Fruit fly (Drosophila melanogaster) whole organism, wandering third instar larva: ENCODE measurements around the gene CG10347.

Experiments
- Abd-B ChIP-seq: fragments of >200 bp; optimal IDR thresholded peaks from 2 replicates; lab custom pipeline; 2017; ENCODE audit warnings: missing biosample characterization, missing genetic modification characterization
- CrebA ChIP-seq: fragments of 200-800 bp; sonication (Bioruptor generic); optimal IDR thresholded peaks from 2 replicates; lab custom pipeline; 2016; ENCODE audit warnings: missing biosample characterization, mild to moderate bottlenecking, missing genetic modification characterization, borderline replicate concordance
- Dfd ChIP-seq: fragments of >200 bp; optimal IDR thresholded peaks from 2 replicates; lab custom pipeline; 2017; ENCODE audit warnings: missing biosample characterization, missing genetic modification characterization
- Dif ChIP-seq: fragments of 200-275, 200-300 bp; sonication (Bioruptor generic); optimal IDR thresholded peaks from 2 replicates; lab custom pipeline; 2018; ENCODE audit warnings: missing biosample characterization, missing genetic modification characterization; ENCODE audit not compliant: partially characterized antibody
- GATAd ChIP-seq: sonication (Bioruptor generic); optimal IDR thresholded peaks from 2 replicates; lab custom pipeline; 2016; ENCODE audit warnings: missing biosample characterization, missing genetic modification characterization
- HLH106 ChIP-seq: fragments of 200-800 bp; optimal IDR thresholded peaks from 3 replicates; lab custom pipeline; 2019; ENCODE audit warnings: missing biosample characterization, mild to moderate bottlenecking, missing genetic modification characterization, moderate library complexity
- Hnf4 ChIP-seq: fragments of 200-800 bp; sonication (Bioruptor generic); optimal IDR thresholded peaks from 2 replicates; lab custom pipeline; 2016; ENCODE audit warnings: missing biosample characterization, mild to moderate bottlenecking, missing genetic modification characterization
- Hr78 ChIP-seq: fragments of >200 bp; optimal IDR thresholded peaks from 2 replicates; lab custom pipeline; 2017; ENCODE audit warnings: missing biosample characterization, missing genetic modification characterization
- Hr83 ChIP-seq: fragments of 200-300 bp; sonication (Bioruptor generic); optimal IDR thresholded peaks from 2 replicates; lab custom pipeline; 2016; ENCODE audit warnings: missing biosample characterization, mild to moderate bottlenecking, missing genetic modification characterization, moderate library complexity; ENCODE audit not compliant: poor library complexity, severe bottlenecking
- Jra ChIP-seq: sonication (Bioruptor generic); optimal IDR thresholded peaks from 2 replicates; lab custom pipeline; 2016; ENCODE audit warnings: missing biosample characterization, missing genetic modification characterization
- Mio ChIP-seq: sonication (Bioruptor generic); optimal IDR thresholded peaks from 2 replicates; lab custom pipeline; 2016; ENCODE audit warnings: missing biosample characterization, missing genetic modification characterization
- Myc ChIP-seq: fragments of >200 bp; optimal IDR thresholded peaks from 2 replicates; lab custom pipeline; 2017
- N ChIP-seq: fragments of >200 bp; optimal IDR thresholded peaks from 2 replicates; lab custom pipeline; 2018; ENCODE audit warnings: missing biosample characterization, missing external identifiers, missing genetic modification characterization
- OdsH ChIP-seq: fragments of 200-800 bp; sonication (Bioruptor generic); optimal IDR thresholded peaks from 2 replicates; lab custom pipeline; 2016; ENCODE audit warnings: missing biosample characterization, mild to moderate bottlenecking, missing genetic modification characterization
- Rel ChIP-seq, 2 experiments: fragments of 200-800 bp; sonication (Bioruptor generic) in 1 of 2; optimal IDR thresholded peaks; 2 replicates in 1 of 2; 3 replicates in 1 of 2; lab custom pipeline; 2016 to 2019; ENCODE audit warnings: mild to moderate bottlenecking in 2 of 2, missing biosample characterization in 2 of 2, missing genetic modification characterization in 2 of 2, moderate library complexity in 1 of 2
- Sp1 ChIP-seq: fragments of 200-800 bp; sonication (Bioruptor generic); optimal IDR thresholded peaks from 3 replicates; lab custom pipeline; 2019; ENCODE audit warnings: missing biosample characterization, mild to moderate bottlenecking, missing genetic modification characterization, moderate library complexity
- Vsx2 ChIP-seq: fragments of 200-300, 225-300 bp; sonication (Bioruptor generic); optimal IDR thresholded peaks from 2 replicates; lab custom pipeline; 2018; ENCODE audit warnings: missing biosample characterization, missing genetic modification characterization; ENCODE audit not compliant: partially characterized antibody
- br ChIP-seq: fragments of 200-800 bp; sonication (Bioruptor generic); optimal IDR thresholded peaks from 2 replicates; lab custom pipeline; 2016; ENCODE audit warnings: missing biosample characterization, missing genetic modification characterization
- brk ChIP-seq: fragments of 200-800 bp; sonication (Bioruptor generic); optimal IDR thresholded peaks from 2 replicates; lab custom pipeline; 2016; ENCODE audit warnings: missing biosample characterization, mild to moderate bottlenecking, missing genetic modification characterization
- dl ChIP-seq, 2 experiments: fragments of 175-275, 200-275 bp in 1 of 2; fragments of 200-275 bp in 1 of 2; sonication (Bioruptor generic); optimal IDR thresholded peaks; lab custom pipeline; 2018; ENCODE audit warnings: mild to moderate bottlenecking in 2 of 2, missing biosample characterization in 2 of 2, missing genetic modification characterization in 2 of 2, moderate library complexity in 2 of 2; ENCODE audit not compliant: partially characterized antibody in 2 of 2, insufficient read depth in 1 of 2
- dmrt93B ChIP-seq: fragments of 200-800 bp; sonication (Bioruptor generic); optimal IDR thresholded peaks from 2 replicates; lab custom pipeline; 2018; ENCODE audit warnings: missing biosample characterization, mild to moderate bottlenecking, missing genetic modification characterization
- dsf ChIP-seq: sonication (Bioruptor generic); optimal IDR thresholded peaks from 2 replicates; lab custom pipeline; 2016; ENCODE audit warnings: missing biosample characterization, missing genetic modification characterization, borderline replicate concordance
- ey ChIP-seq: fragments of 200-800 bp; sonication (Bioruptor generic); optimal IDR thresholded peaks from 2 replicates; lab custom pipeline; 2016; ENCODE audit warnings: missing biosample characterization, missing genetic modification characterization
- foxo ChIP-seq, 2 experiments: fragments of 200-800 bp; sonication (Bioruptor generic); optimal IDR thresholded peaks; 2 replicates in 1 of 2; 3 replicates in 1 of 2; lab custom pipeline; 2016 to 2017; ENCODE audit warnings: missing biosample characterization in 2 of 2, missing genetic modification characterization in 2 of 2
- fru ChIP-seq: fragments of 200-800 bp; sonication (Bioruptor generic); optimal IDR thresholded peaks from 3 replicates; lab custom pipeline; 2016; ENCODE audit warnings: missing biosample characterization, mild to moderate bottlenecking, missing genetic modification characterization
- h ChIP-seq: fragments of 200-800 bp; sonication (Bioruptor generic); optimal IDR thresholded peaks from 3 replicates; lab custom pipeline; 2016; ENCODE audit warnings: missing biosample characterization, mild to moderate bottlenecking, missing genetic modification characterization
- jim ChIP-seq: fragments of 175-275, 200-325 bp; sonication (Bioruptor generic); optimal IDR thresholded peaks from 2 replicates; lab custom pipeline; 2016; ENCODE audit warnings: missing biosample characterization, mild to moderate bottlenecking, missing genetic modification characterization
- lola ChIP-seq: fragments of >200 bp; optimal IDR thresholded peaks from 2 replicates; lab custom pipeline; 2017; ENCODE audit warnings: missing biosample characterization, missing genetic modification characterization
- pan ChIP-seq: fragments of >200 bp; optimal IDR thresholded peaks from 2 replicates; lab custom pipeline; 2017
- psq ChIP-seq: fragments of 200-800 bp; sonication (Bioruptor generic); optimal IDR thresholded peaks from 3 replicates; lab custom pipeline; 2017; ENCODE audit warnings: missing biosample characterization, mild to moderate bottlenecking, missing genetic modification characterization, moderate library complexity
- sage ChIP-seq: fragments of 200-800 bp; sonication (Bioruptor generic); optimal IDR thresholded peaks from 2 replicates; lab custom pipeline; 2016; ENCODE audit warnings: missing biosample characterization, mild to moderate bottlenecking, missing genetic modification characterization
- sv ChIP-seq: fragments of 200-800 bp; sonication (Bioruptor generic); optimal IDR thresholded peaks from 3 replicates; lab custom pipeline; 2016; ENCODE audit warnings: missing biosample characterization, missing genetic modification characterization
- tai ChIP-seq: sonication (Bioruptor generic); optimal IDR thresholded peaks from 2 replicates; lab custom pipeline; 2016; ENCODE audit warnings: missing biosample characterization, missing genetic modification characterization
- usp ChIP-seq: fragments of >200 bp; optimal IDR thresholded peaks from 2 replicates; lab custom pipeline; 2017; ENCODE audit warnings: missing biosample characterization, missing genetic modification characterization
- woc ChIP-seq: sonication (Bioruptor generic); optimal IDR thresholded peaks from 2 replicates; lab custom pipeline; 2016; ENCODE audit warnings: missing biosample characterization, mild to moderate bottlenecking, missing genetic modification characterization

The CG10347 gene

DNA sequence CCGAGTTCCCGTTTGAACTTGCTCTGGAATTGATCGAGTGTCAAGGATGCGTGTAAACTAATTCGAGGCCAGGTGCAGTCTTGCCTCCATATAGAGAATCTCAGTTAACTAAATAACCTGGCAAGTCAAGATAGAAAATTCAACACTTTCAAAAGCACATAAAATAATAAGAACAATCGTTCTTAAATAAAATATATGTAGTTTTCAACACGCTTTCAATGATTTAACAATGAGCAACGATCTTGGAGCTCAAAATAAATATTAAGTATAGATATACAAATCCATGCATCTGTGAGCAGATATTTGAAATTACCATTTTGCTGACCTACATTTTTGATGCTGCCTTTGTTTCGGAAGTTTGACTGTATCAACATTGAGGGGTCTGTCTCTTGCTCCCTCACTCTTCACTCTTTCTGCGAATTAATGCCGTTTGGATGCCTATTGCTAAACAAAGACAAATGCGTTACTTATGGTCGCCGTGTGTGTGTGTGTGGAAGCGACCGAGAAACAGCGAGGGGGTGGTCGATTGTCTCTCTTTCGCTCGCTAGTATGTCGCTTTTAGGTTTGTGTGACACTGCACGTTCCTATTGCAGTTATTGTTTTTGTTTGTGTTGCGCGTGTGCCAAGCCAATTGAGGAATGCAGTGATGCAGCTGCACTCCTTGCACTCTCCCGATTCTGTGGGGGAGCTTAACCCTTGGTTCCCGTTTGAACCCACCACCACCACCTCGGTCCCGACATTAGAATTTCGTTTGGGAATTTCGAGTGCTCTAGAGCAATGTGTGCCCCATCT is 34.3 kb downstream of the CG10347 start (continued):
- TF ChIP-seq Dfd (GFP tag; lab: Kevin White, UChicago) (no peak), dmrt93B (GFP tag; lab: Kevin White, UChicago) (peak; percentile 42), br (peak; percentile 44), HLH106 (tag; lab: Kevin White, UChicago) (peak; percentile 62), Vsx2 (GFP tag; lab: Kevin White, UChicago) (no peak), N (GFP tag; lab: Kevin White, UChicago) (no peak), sage (no peak), tai (GFP tag; lab: Kevin White, UChicago) (no peak), h (GFP tag; lab: Kevin White, UChicago) (peak; percentile 68), Sp1 (peak; percentile 25), dsf (GFP tag; lab: Kevin White, UChicago) (no peak), lola (no peak)

DNA sequence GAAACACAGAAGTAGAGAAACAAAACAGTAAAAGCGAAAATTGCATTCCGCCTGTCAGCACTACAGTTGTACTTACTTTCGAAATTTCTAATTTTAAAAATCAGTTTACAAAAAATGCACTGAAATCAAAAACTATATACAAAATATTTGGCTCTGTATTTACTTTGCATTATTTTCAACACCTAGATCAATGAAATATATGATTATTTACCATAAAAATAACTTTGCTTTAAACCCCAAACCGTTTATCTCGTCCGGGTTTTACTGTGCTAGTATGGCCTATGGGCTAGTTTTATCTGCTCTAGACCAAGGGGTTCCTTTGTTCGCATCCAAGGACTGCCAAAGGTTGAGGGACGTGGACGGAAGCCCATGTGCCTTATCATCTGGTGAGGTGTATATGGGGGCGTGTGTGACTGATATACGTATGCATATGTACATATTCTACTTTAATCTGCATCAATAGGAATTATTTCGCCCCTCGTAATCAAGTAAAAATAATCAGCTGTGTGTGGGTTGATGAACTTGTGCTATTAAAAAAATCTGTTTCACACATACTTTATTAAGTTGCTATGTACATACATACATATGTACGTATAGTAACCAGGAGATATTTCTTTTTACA is 35.4 kb downstream of the CG10347 start:
- TF ChIP-seq CrebA (GFP tag; lab: Kevin White, UChicago) (peak; percentile 29), foxo (GFP tag; optimal IDR thresholded peaks at IDR 0.05; lab: Kevin White, UChicago) (peak in 1 of 2 experiments; percentile 2), Mio (GFP tag; lab: Kevin White, UChicago) (no peak), Rel (GFP tag; optimal IDR thresholded peaks at IDR 0.05; lab: Kevin White, UChicago) (no peak), Rel (tag; optimal IDR thresholded peaks at IDR 0.05; lab: Kevin White, UChicago) (peak; percentile 17)
- TF ChIP-seq, all 38 proteins: peak for 3

DNA sequence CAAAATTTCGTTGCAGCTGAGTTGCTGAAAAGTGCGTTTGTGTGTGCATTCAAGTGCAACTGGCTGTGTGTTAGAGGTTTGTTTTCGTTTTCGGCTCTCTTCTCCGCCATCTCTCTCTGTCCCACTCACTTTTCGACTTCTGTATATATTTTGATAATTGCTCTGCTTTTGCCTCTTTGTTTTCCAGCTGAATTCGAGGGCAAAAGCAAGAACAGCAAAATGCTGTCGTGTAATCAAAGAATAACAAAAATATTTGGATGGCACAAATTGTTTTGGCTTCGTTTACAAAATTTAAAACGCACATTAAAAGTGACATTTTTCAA is 36.0 kb downstream of the CG10347 start:
- no peak for TF ChIP-seq Mio (GFP tag; lab: Kevin White, UChicago)
- TF ChIP-seq psq (GFP tag; lab: Kevin White, UChicago) = peak; percentile 1
- no peak for TF ChIP-seq sv
- peak; percentile 70 for TF ChIP-seq Dif (GFP tag; lab: Kevin White, UChicago)
- TF ChIP-seq Rel (GFP tag; optimal IDR thresholded peaks at IDR 0.05; lab: Kevin White, UChicago) = peak; percentile 18
- TF ChIP-seq Rel (tag; optimal IDR thresholded peaks at IDR 0.05; lab: Kevin White, UChicago) = no peak
- no peak for TF ChIP-seq tai (GFP tag; lab: Kevin White, UChicago)
- TF ChIP-seq pan (lab: Kevin White, UChicago) = no peak
- no peak for TF ChIP-seq Hnf4 (GFP tag; lab: Kevin White, UChicago)
- no peak for TF ChIP-seq OdsH (GFP tag; lab: Kevin White, UChicago)
- no peak for TF ChIP-seq Jra (GFP tag; lab: Kevin White, UChicago)
- TF ChIP-seq Sp1 = no peak
- TF ChIP-seq dmrt93B (GFP tag; lab: Kevin White, UChicago) = no peak
- no peak for TF ChIP-seq woc (GFP tag; lab: Kevin White, UChicago)
- TF ChIP-seq Hr78 (GFP tag; lab: Kevin White, UChicago) = no peak
- no peak for TF ChIP-seq Hr83 (GFP tag; lab: Kevin White, UChicago)
- TF ChIP-seq brk (GFP tag; lab: Kevin White, UChicago) = peak; percentile 22
- no peak for TF ChIP-seq HLH106 (tag; lab: Kevin White, UChicago)
- peak; percentile 7 to 56 for TF ChIP-seq dl (GFP tag; optimal IDR thresholded peaks at IDR 0.05; lab: Kevin White, UChicago; ENCODE audit: insufficient read depth in 1 of 2, partially characterized antibody in 2 of 2)

DNA sequence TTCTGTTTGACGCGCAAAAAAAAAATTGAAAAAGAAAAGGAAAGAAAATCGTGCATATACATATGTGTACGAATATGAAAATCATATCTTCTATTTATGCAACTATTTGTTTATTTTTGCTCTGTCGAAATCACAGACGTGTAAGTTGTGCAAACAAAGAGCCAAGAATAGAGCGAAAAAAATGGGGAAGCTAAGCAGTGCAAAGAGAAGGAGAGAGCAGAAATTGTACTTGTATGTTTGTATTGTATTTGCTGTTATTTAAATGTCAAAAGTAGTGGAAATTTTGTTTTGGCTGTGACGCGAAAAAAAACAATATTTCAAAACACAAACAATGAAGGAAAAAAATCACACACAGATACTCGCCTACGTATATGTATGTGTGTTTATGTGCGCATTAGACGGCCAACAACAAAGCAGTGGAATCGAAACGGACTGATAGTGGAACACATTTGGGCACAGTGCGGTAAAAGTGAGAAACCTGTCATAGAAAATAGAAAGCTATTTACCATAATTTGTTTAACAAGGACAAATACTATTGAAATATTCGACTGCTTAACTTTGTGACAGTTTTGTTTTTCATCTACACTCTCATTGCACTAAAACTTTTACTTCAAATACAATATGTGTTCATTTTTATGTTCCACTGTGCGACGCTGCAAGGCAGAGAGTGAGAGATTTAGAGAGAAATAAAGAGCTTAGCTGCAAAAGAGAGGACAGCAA is 36.5 kb downstream of the CG10347 start:
- TF ChIP-seq jim (GFP tag; lab: Kevin White, UChicago) (no peak), Sp1 (peak; percentile 91), tai (GFP tag; lab: Kevin White, UChicago) (peak; percentile 81), N (GFP tag; lab: Kevin White, UChicago) (no peak), Myc (lab: Kevin White, UChicago) (no peak), Dif (GFP tag; lab: Kevin White, UChicago) (no peak), psq (GFP tag; lab: Kevin White, UChicago) (peak; percentile 92), HLH106 (tag; lab: Kevin White, UChicago) (peak; percentile 89), dsf (GFP tag; lab: Kevin White, UChicago) (peak; percentile 42), Hr83 (GFP tag; lab: Kevin White, UChicago) (no peak), Mio (GFP tag; lab: Kevin White, UChicago) (peak; percentile 57), fru (GFP tag; lab: Kevin White, UChicago) (peak; percentile 96), usp (GFP tag; lab: Kevin White, UChicago) (no peak), woc (GFP tag; lab: Kevin White, UChicago) (peak; percentile 93), h (GFP tag; lab: Kevin White, UChicago) (peak; percentile 96), Rel (GFP tag; optimal IDR thresholded peaks at IDR 0.05; lab: Kevin White, UChicago) (peak; percentile 85), Rel (tag; optimal IDR thresholded peaks at IDR 0.05; lab: Kevin White, UChicago) (peak; percentile 63), brk (GFP tag; lab: Kevin White, UChicago) (peak; percentile 89), pan (lab: Kevin White, UChicago) (no peak), dmrt93B (GFP tag; lab: Kevin White, UChicago) (peak; percentile 72), CrebA (GFP tag; lab: Kevin White, UChicago) (peak; percentile 78), ey (peak; percentile 96), Dfd (GFP tag; lab: Kevin White, UChicago) (no peak), lola (no peak), foxo (GFP tag; optimal IDR thresholded peaks at IDR 0.05; lab: Kevin White, UChicago) (peak; percentile 75 to 96), Jra (GFP tag; lab: Kevin White, UChicago) (peak; percentile 67), Hr78 (GFP tag; lab: Kevin White, UChicago) (no peak), GATAd (GFP tag; lab: Kevin White, UChicago) (peak; percentile 27), Abd-B (GFP tag; lab: Kevin White, UChicago) (no peak)
